Worm (Caenorhabditis elegans) whole organism, L4 larva: Measurements from ENCODE around the gene T12G3.4.
A peak's percentile ranks its signal among the peaks of the same experiment; 100 is the strongest.

Experiments used
- D1046.2 ChIP-seq: fragments of 200-800 bp; sonication (Bioruptor generic); IDR thresholded peaks from 2 replicates; pipeline ENCODE4 v1.3.6; 2022; ENCODE audit warnings: missing genetic modification characterization, missing compliant biosample characterization
- F49E8.2 ChIP-seq: sonication (generic microtip); optimal IDR thresholded peaks from 2 replicates; lab custom pipeline; 2016; ENCODE audit warnings: missing compliant biosample characterization, mild to moderate bottlenecking, missing genetic modification characterization, borderline replicate concordance
- T20F7.1 ChIP-seq: fragments of 200-800 bp; sonication (Bioruptor generic); optimal IDR thresholded peaks from 2 replicates; lab custom pipeline; 2018; ENCODE audit warnings: mild to moderate bottlenecking, missing genetic modification characterization, missing compliant biosample characterization
- T26A8.4 ChIP-seq: fragments of 200-800 bp; sonication (Bioruptor generic); IDR thresholded peaks from 2 replicates; pipeline ENCODE4 v1.3.6; 2022; ENCODE audit warnings: missing genetic modification characterization, missing compliant biosample characterization
- Y105C5A.15 ChIP-seq: fragments of 200-800 bp; sonication (Bioruptor generic); IDR thresholded peaks from 2 replicates; pipeline ENCODE4 v1.3.6; 2022; ENCODE audit warnings: missing genetic modification characterization, missing compliant biosample characterization
- Y48G9A.11 ChIP-seq: fragments of 200-800 bp; sonication (Bioruptor generic); IDR thresholded peaks from 2 replicates; pipeline ENCODE4 v1.3.6; 2022; ENCODE audit warnings: missing genetic modification reagents, missing genetic modification characterization, missing compliant biosample characterization
- Y5F2A.4 ChIP-seq: fragments of 200-800 bp; sonication (Bioruptor generic); optimal IDR thresholded peaks from 2 replicates; lab custom pipeline; 2018; ENCODE audit warnings: mild to moderate bottlenecking, missing genetic modification characterization, missing compliant biosample characterization
- Y75B8A.6 ChIP-seq: fragments of 200-800 bp; sonication (Bioruptor generic); IDR thresholded peaks from 2 replicates; pipeline ENCODE4 v1.3.6; 2022; ENCODE audit warnings: missing genetic modification reagents, missing genetic modification characterization, missing compliant biosample characterization
- ZK546.5 ChIP-seq, 2 experiments: sonication (generic microtip); optimal IDR thresholded peaks; 2 replicates each; lab custom pipeline; 2017; ENCODE audit warnings: missing biosample characterization in 2 of 2, missing genetic modification characterization in 2 of 2
- aly-2 ChIP-seq: sonication (generic microtip); optimal IDR thresholded peaks from 2 replicates; lab custom pipeline; 2018; ENCODE audit warnings: missing biosample characterization, missing genetic modification characterization
- attf-4 ChIP-seq: sonication (generic microtip); optimal IDR thresholded peaks from 3 replicates; lab custom pipeline; 2017; ENCODE audit warnings: missing biosample characterization, missing genetic modification characterization
- ceh-20 ChIP-seq: fragments of 200-800 bp; sonication (Bioruptor generic); IDR thresholded peaks from 2 replicates; pipeline ENCODE4 v1.3.6; 2022; ENCODE audit warnings: missing genetic modification reagents, missing genetic modification characterization, missing compliant biosample characterization
- ceh-32 ChIP-seq: sonication (generic microtip); optimal IDR thresholded peaks from 2 replicates; lab custom pipeline; 2016; ENCODE audit warnings: mild to moderate bottlenecking, missing genetic modification characterization, missing compliant biosample characterization; ENCODE audit not compliant: poor library complexity
- ceh-62 ChIP-seq: sonication (generic microtip); optimal IDR thresholded peaks from 2 replicates; lab custom pipeline; 2017; ENCODE audit warnings: missing biosample characterization, missing genetic modification characterization
- dmd-6 ChIP-seq: fragments of 200-800 bp; sonication (Bioruptor generic); IDR thresholded peaks from 2 replicates; pipeline ENCODE4 v1.3.6; 2022; ENCODE audit warnings: missing genetic modification reagents, missing genetic modification characterization, missing compliant biosample characterization
- dmd-8 ChIP-seq: fragments of 200-800 bp; sonication (Bioruptor generic); IDR thresholded peaks from 2 replicates; pipeline ENCODE4 v1.3.6; 2022; ENCODE audit warnings: missing genetic modification characterization, missing compliant biosample characterization
- dmd-9 ChIP-seq: fragments of 200-800 bp; sonication (Bioruptor generic); IDR thresholded peaks from 2 replicates; pipeline ENCODE4 v1.3.6; 2022; ENCODE audit warnings: missing genetic modification reagents, missing genetic modification characterization, missing compliant biosample characterization
- duxl-1 ChIP-seq: sonication (generic microtip); optimal IDR thresholded peaks from 2 replicates; lab custom pipeline; 2016; ENCODE audit warnings: mild to moderate bottlenecking, missing genetic modification characterization, moderate library complexity, missing compliant biosample characterization; ENCODE audit not compliant: poor library complexity
- dve-1 ChIP-seq: sonication (generic microtip); optimal IDR thresholded peaks from 2 replicates; lab custom pipeline; 2017; ENCODE audit warnings: antibody characterized with exemption, mild to moderate bottlenecking, missing genetic modification characterization, missing compliant biosample characterization; ENCODE audit not compliant: insufficient read depth
- hlh-30 ChIP-seq: sonication (generic microtip); optimal IDR thresholded peaks from 2 replicates; lab custom pipeline; 2017; ENCODE audit warnings: antibody characterized with exemption, mild to moderate bottlenecking, missing genetic modification characterization, missing compliant biosample characterization; ENCODE audit not compliant: insufficient read depth
- lin-1 ChIP-seq: fragments of 200-800 bp; sonication (Bioruptor generic); IDR thresholded peaks from 2 replicates; pipeline ENCODE4 v1.3.6; 2022; ENCODE audit warnings: missing genetic modification reagents, missing genetic modification characterization, missing compliant biosample characterization
- lin-13 ChIP-seq: fragments of 150-350 bp; optimal IDR thresholded peaks from 2 replicates; lab custom pipeline; 2014; ENCODE audit warnings: missing biosample characterization, missing genetic modification reagents, missing genetic modification characterization
- lin-15B ChIP-seq: fragments of 150-350 bp; sonication (generic microtip); optimal IDR thresholded peaks from 3 replicates; lab custom pipeline; 2014; ENCODE audit warnings: missing biosample characterization, missing genetic modification characterization
- lin-29 ChIP-seq: fragments of 200-800 bp; sonication (Bioruptor generic); IDR thresholded peaks from 2 replicates; pipeline ENCODE4 v1.3.6; 2022; ENCODE audit warnings: missing genetic modification reagents, missing genetic modification characterization, missing compliant biosample characterization
- lin-38 ChIP-seq: fragments of 200-800 bp; sonication (Bioruptor generic); IDR thresholded peaks from 2 replicates; pipeline ENCODE4 v1.3.6; 2022; ENCODE audit warnings: missing genetic modification reagents, missing genetic modification characterization, missing compliant biosample characterization
- lir-3 ChIP-seq: sonication (generic microtip); optimal IDR thresholded peaks from 2 replicates; lab custom pipeline; 2016; ENCODE audit warnings: mild to moderate bottlenecking, missing genetic modification characterization, missing compliant biosample characterization
- lsy-2 ChIP-seq, 2 experiments: fragments of 150-350 bp in 1 of 2; sonication (generic microtip) in 1 of 2; optimal IDR thresholded peaks; 2 replicates each; lab custom pipeline; 2014 to 2017; ENCODE audit warnings: missing biosample characterization in 2 of 2, missing genetic modification characterization in 2 of 2
- nhr-237 ChIP-seq: sonication (generic microtip); optimal IDR thresholded peaks from 2 replicates; lab custom pipeline; 2017; ENCODE audit warnings: missing biosample characterization, missing genetic modification characterization
- nhr-25 ChIP-seq: sonication (generic microtip); optimal IDR thresholded peaks from 2 replicates; lab custom pipeline; 2017; ENCODE audit warnings: missing genetic modification characterization, mild to moderate bottlenecking, missing compliant biosample characterization, antibody characterized with exemption, moderate library complexity, borderline replicate concordance; ENCODE audit not compliant: insufficient read depth
- nhr-28 ChIP-seq: fragments of 150-350 bp; optimal IDR thresholded peaks from 2 replicates; lab custom pipeline; 2014; ENCODE audit warnings: missing biosample characterization, missing genetic modification characterization
- pha-4 ChIP-seq, 2 experiments: fragments of 150-350 bp in 1 of 2; fragments of 200-800 bp in 1 of 2; sonication (Bioruptor generic) in 1 of 2; IDR thresholded peaks in 1 of 2; optimal IDR thresholded peaks in 1 of 2; 2 replicates each; pipeline versions ENCODE4 v1.3.6 to Lab custom; 2014 to 2022; ENCODE audit warnings: missing genetic modification characterization in 2 of 2, missing genetic modification reagents in 2 of 2, missing biosample characterization in 1 of 2, missing compliant biosample characterization in 1 of 2
- pqm-1 ChIP-seq: sonication (generic microtip); optimal IDR thresholded peaks from 2 replicates; lab custom pipeline; 2017; ENCODE audit warnings: missing biosample characterization, missing genetic modification characterization
- rbr-2 ChIP-seq: sonication (generic microtip); optimal IDR thresholded peaks from 2 replicates; lab custom pipeline; 2016; ENCODE audit warnings: missing genotype, missing genetic modification characterization, missing compliant biosample characterization
- sdz-12 ChIP-seq: fragments of 200-800 bp; sonication (Bioruptor generic); optimal IDR thresholded peaks from 2 replicates; lab custom pipeline; 2018; ENCODE audit warnings: mild to moderate bottlenecking, missing genetic modification characterization, missing compliant biosample characterization
- set-16 ChIP-seq: fragments of 200-800 bp; sonication (Bioruptor generic); IDR thresholded peaks from 2 replicates; pipeline ENCODE4 v1.3.6; 2022; ENCODE audit warnings: missing genetic modification reagents, missing genetic modification characterization, missing compliant biosample characterization
- snpc-1.2 ChIP-seq: fragments of 200-800 bp; sonication (Bioruptor generic); IDR thresholded peaks from 2 replicates; pipeline ENCODE4 v1.3.6; 2022; ENCODE audit warnings: missing genetic modification reagents, missing genetic modification characterization, missing compliant biosample characterization
- tag-97 ChIP-seq: fragments of 200-800 bp; sonication (Bioruptor generic); IDR thresholded peaks from 2 replicates; pipeline ENCODE4 v1.3.6; 2022; ENCODE audit warnings: missing genetic modification characterization, missing compliant biosample characterization
- tra-1 ChIP-seq: fragments of 200-800 bp; sonication (Bioruptor generic); IDR thresholded peaks from 2 replicates; pipeline ENCODE4 v1.3.6; 2022; ENCODE audit warnings: missing genetic modification reagents, missing genetic modification characterization, missing compliant biosample characterization
- unc-39 ChIP-seq: sonication (generic microtip); optimal IDR thresholded peaks from 2 replicates; lab custom pipeline; 2017; ENCODE audit warnings: missing biosample characterization, missing genetic modification characterization
- unc-62 ChIP-seq, 3 experiments: fragments of 150-350 bp in 1 of 3; sonication (generic microtip); optimal IDR thresholded peaks in 2 of 3; peaks in 1 of 3; 1 replicate in 1 of 3; 2 replicates in 2 of 3; lab custom pipeline; 2014 to 2017; ENCODE audit warnings: missing biosample characterization in 3 of 3, missing genetic modification characterization in 3 of 3, missing genetic modification reagents in 3 of 3, missing genotype in 1 of 3
- vab-7 ChIP-seq: fragments of 200-800 bp; sonication (Bioruptor generic); IDR thresholded peaks from 2 replicates; pipeline ENCODE4 v1.3.6; 2022; ENCODE audit warnings: missing genetic modification reagents, missing genetic modification characterization, missing compliant biosample characterization
- zfp-2 ChIP-seq: sonication (generic microtip); optimal IDR thresholded peaks from 2 replicates; lab custom pipeline; 2016; ENCODE audit warnings: mild to moderate bottlenecking, missing genetic modification characterization, missing compliant biosample characterization
- zip-2 ChIP-seq: fragments of 150-350 bp; optimal IDR thresholded peaks from 2 replicates; lab custom pipeline; 2014; ENCODE audit warnings: missing biosample characterization, missing genetic modification characterization
- ztf-11 ChIP-seq: fragments of 150-350 bp; optimal IDR thresholded peaks from 2 replicates; lab custom pipeline; 2014; ENCODE audit warnings: missing biosample characterization, missing genetic modification characterization
- ztf-7 ChIP-seq: fragments of 150-350 bp; optimal IDR thresholded peaks from 2 replicates; lab custom pipeline; 2014; ENCODE audit warnings: missing biosample characterization, missing genetic modification characterization

Gene T12G3.4

ce11 chrIV:12047552-12048347 lies at the start of gene T12G3.4:
T12G3.4 (plus strand) TSS chrIV:12048256.
- TF ChIP-seq snpc-1.2 (GFP tag; lab: Robert Waterston, UW): no peak
- no peak for TF ChIP-seq Y75B8A.6 (GFP tag; lab: Robert Waterston, UW)
- TF ChIP-seq unc-39 (tag; lab: Kevin White, UChicago): no peak
- no peak for TF ChIP-seq lin-15B
- no peak for TF ChIP-seq ceh-20 (GFP tag; lab: Robert Waterston, UW)
- TF ChIP-seq dve-1 (tag; lab: Kevin White, UChicago): no peak
- no peak for TF ChIP-seq pha-4 (GFP tag; IDR thresholded peaks at IDR 0.05; lab: Robert Waterston, UW)
- peak; percentile 68 for TF ChIP-seq pha-4 (tag; optimal IDR thresholded peaks at IDR 0.05; lab: Kevin White, UChicago)

- TF ChIP-seq zip-2 (tag; lab: Kevin White, UChicago): no peak
- TF ChIP-seq dmd-6 (GFP tag; lab: Robert Waterston, UW): peak; percentile 32; the same call in 1 of the 2 replicates
- no peak; the same call in 1 of the 2 replicates for TF ChIP-seq lin-38 (GFP tag; lab: Robert Waterston, UW)
- TF ChIP-seq dmd-9: no peak
- TF ChIP-seq lin-29 (GFP tag; lab: Robert Waterston, UW): no peak
- peak in 1 of 2 experiments; percentile 90 for TF ChIP-seq unc-62 (GFP tag; optimal IDR thresholded peaks at IDR 0.05 in 1 of 2; lab: Kevin White, UChicago)
- no peak for TF ChIP-seq unc-62 (tag; optimal IDR thresholded peaks at IDR 0.05; lab: Kevin White, UChicago)
- no peak for TF ChIP-seq ztf-11 (tag; lab: Kevin White, UChicago)
- TF ChIP-seq ztf-7: no peak
- TF ChIP-seq T20F7.1 (GFP tag; lab: Kevin White, UChicago): no peak
- no peak for TF ChIP-seq vab-7 (GFP tag; lab: Robert Waterston, UW)
- no peak for TF ChIP-seq nhr-237
- TF ChIP-seq unc-39 (tag; lab: Kevin White, UChicago): no peak
- TF ChIP-seq Y5F2A.4 (GFP tag; lab: Kevin White, UChicago): no peak
- TF ChIP-seq dmd-8 (GFP tag; lab: Robert Waterston, UW): 0 out of 2 replicates have a peak, but pooled peaks have one; percentile 13
- no peak for TF ChIP-seq Y48G9A.11 (GFP tag; lab: Robert Waterston, UW)
- no peak for TF ChIP-seq nhr-28
- no peak for TF ChIP-seq pqm-1 (tag; lab: Kevin White, UChicago)
- TF ChIP-seq ceh-32 (tag; lab: Kevin White, UChicago): no peak
- TF ChIP-seq zfp-2 (tag; lab: Kevin White, UChicago): no peak
- TF ChIP-seq F49E8.2 (tag; lab: Kevin White, UChicago): peak; percentile 11
- TF ChIP-seq sdz-12: no peak
- no peak for TF ChIP-seq lir-3 (tag; lab: Kevin White, UChicago)
- no peak for TF ChIP-seq lin-1 (GFP tag; lab: Robert Waterston, UW)
- TF ChIP-seq ceh-62 (tag; lab: Kevin White, UChicago): no peak
- TF ChIP-seq duxl-1 (tag; lab: Kevin White, UChicago): peak; percentile 34
- TF ChIP-seq pha-4 (GFP tag; IDR thresholded peaks at IDR 0.05; lab: Robert Waterston, UW): peak; percentile 32; the same call in 1 of the 2 replicates
- TF ChIP-seq pha-4 (tag; optimal IDR thresholded peaks at IDR 0.05; lab: Kevin White, UChicago): no peak
- TF ChIP-seq tag-97: no peak
- TF ChIP-seq rbr-2 (tag; lab: Kevin White, UChicago): no peak
- TF ChIP-seq lin-13 (GFP tag; lab: Kevin White, UChicago): no peak
- no peak for TF ChIP-seq nhr-25
- no peak for TF ChIP-seq set-16
- no peak for TF ChIP-seq T26A8.4
- TF ChIP-seq D1046.2: no peak
- TF ChIP-seq tra-1 (GFP tag; lab: Robert Waterston, UW): no peak
- no peak for TF ChIP-seq aly-2 (tag; lab: Kevin White, UChicago)
- TF ChIP-seq ZK546.5 (tag; optimal IDR thresholded peaks at IDR 0.05; lab: Kevin White, UChicago): no peak
- TF ChIP-seq Y105C5A.15 (GFP tag; lab: Robert Waterston, UW): no peak
- no peak for TF ChIP-seq lsy-2 (tag; optimal IDR thresholded peaks at IDR 0.05; lab: Kevin White, UChicago)
- no peak for TF ChIP-seq attf-4 (tag; lab: Kevin White, UChicago)
- TF ChIP-seq hlh-30 (tag; lab: Kevin White, UChicago): peak; percentile 54
Observed at ce11 chrIV:12005090-12005770, 42.8 kb upstream of the T12G3.4 start.
